Fruit fly (Drosophila melanogaster) whole organism, embryonic: Measurements from ENCODE around the gene CG4709.

Experiments used
- C15 ChIP-seq: fragments of 200-800 bp; sonication (Bioruptor generic); IDR thresholded peaks from 3 replicates; pipeline ENCODE4 v1.3.6; 2022; ENCODE audit warnings: missing biosample characterization, missing genetic modification characterization
- CG11696 ChIP-seq: fragments of 200-800 bp; sonication (Bioruptor generic); IDR thresholded peaks from 2 replicates; pipeline ENCODE4 v1.3.6; 2022; ENCODE audit warnings: missing biosample characterization, missing genetic modification characterization
- CG11723 ChIP-seq: fragments of 200-800 bp; sonication (Bioruptor generic); optimal IDR thresholded peaks from 2 replicates; lab custom pipeline; 2017; ENCODE audit warnings: missing biosample characterization, mild to moderate bottlenecking, missing genetic modification characterization
- CG12104 ChIP-seq: fragments of 200-800 bp; sonication (Bioruptor generic); optimal IDR thresholded peaks from 3 replicates; lab custom pipeline; 2016; ENCODE audit warnings: missing biosample characterization, missing genetic modification characterization
- CG12219 ChIP-seq: fragments of 200-800 bp; sonication (Bioruptor generic); optimal IDR thresholded peaks from 3 replicates; lab custom pipeline; 2018; ENCODE audit warnings: missing biosample characterization, mild to moderate bottlenecking, missing genetic modification characterization
- CG13287 ChIP-seq: fragments of 200-800 bp; sonication (Bioruptor generic); IDR thresholded peaks from 2 replicates; pipeline ENCODE4 v1.3.6; 2022; ENCODE audit warnings: missing biosample characterization, missing genetic modification characterization; ENCODE audit not compliant: partially characterized antibody
- CG13624 ChIP-seq: fragments of 200-800 bp; sonication (Bioruptor generic); optimal IDR thresholded peaks from 2 replicates; lab custom pipeline; 2016; ENCODE audit warnings: missing biosample characterization, missing genetic modification characterization
- CG14050 ChIP-seq: fragments of 200-800 bp; sonication (Bioruptor generic); IDR thresholded peaks from 3 replicates; pipeline ENCODE4 v1.3.6; 2022; ENCODE audit warnings: missing biosample characterization, missing genetic modification characterization
- CG14965 ChIP-seq: fragments of 200-800 bp; sonication (Bioruptor generic); optimal IDR thresholded peaks from 2 replicates; lab custom pipeline; 2016; ENCODE audit warnings: missing biosample characterization, missing genetic modification characterization, borderline replicate concordance
- CG17328 ChIP-seq: fragments of 200-800 bp; sonication (Bioruptor generic); IDR thresholded peaks from 2 replicates; pipeline ENCODE4 v1.3.6; 2022; ENCODE audit warnings: missing biosample characterization, missing genetic modification characterization
- CG17359 ChIP-seq: fragments of 200-800 bp; sonication (Bioruptor generic); optimal IDR thresholded peaks from 3 replicates; lab custom pipeline; 2018; ENCODE audit warnings: missing biosample characterization, mild to moderate bottlenecking, missing genetic modification characterization, moderate library complexity
- CG18262 ChIP-seq: fragments of 200-800 bp; optimal IDR thresholded peaks from 3 replicates; lab custom pipeline; 2019; ENCODE audit warnings: missing biosample characterization, mild to moderate bottlenecking, missing genetic modification characterization, moderate library complexity
- CG1832 ChIP-seq: fragments of 200-800 bp; sonication (Bioruptor generic); optimal IDR thresholded peaks from 2 replicates; lab custom pipeline; 2017; ENCODE audit warnings: missing biosample characterization, mild to moderate bottlenecking, missing genetic modification characterization, inconsistent platforms
- CG3065 ChIP-seq: fragments of 200-800 bp; sonication (Bioruptor generic); optimal IDR thresholded peaks from 2 replicates; lab custom pipeline; 2016; ENCODE audit warnings: missing biosample characterization, missing genetic modification characterization
- CG31365 ChIP-seq: fragments of 200-800 bp; sonication (Bioruptor generic); optimal IDR thresholded peaks from 2 replicates; lab custom pipeline; 2018; ENCODE audit warnings: missing biosample characterization, mild to moderate bottlenecking, missing genetic modification characterization
- CG32772 ChIP-seq: fragments of 200-800 bp; sonication (Bioruptor generic); IDR thresholded peaks from 2 replicates; pipeline ENCODE4 v1.3.6; 2022; ENCODE audit warnings: missing biosample characterization, missing genetic modification characterization
- CG3281 ChIP-seq: fragments of 200-800 bp; sonication (Bioruptor generic); optimal IDR thresholded peaks from 3 replicates; lab custom pipeline; 2017; ENCODE audit warnings: missing biosample characterization, mild to moderate bottlenecking, missing genetic modification characterization
- CG6791 ChIP-seq: fragments of 200-800 bp; sonication (Bioruptor generic); IDR thresholded peaks from 3 replicates; pipeline ENCODE4 v1.3.6; 2022; ENCODE audit warnings: missing biosample characterization, missing genetic modification characterization; ENCODE audit not compliant: partially characterized antibody
- CG7372 ChIP-seq: fragments of 200-800 bp; sonication (Bioruptor generic); IDR thresholded peaks from 2 replicates; pipeline ENCODE4 v1.3.6; 2022; ENCODE audit warnings: missing biosample characterization, missing genetic modification characterization
- CG7745 ChIP-seq: fragments of 200-800 bp; sonication (Bioruptor generic); optimal IDR thresholded peaks from 2 replicates; lab custom pipeline; 2018; ENCODE audit warnings: missing biosample characterization, mild to moderate bottlenecking, missing genetic modification characterization, moderate library complexity
- Chrac-16 ChIP-seq: fragments of 200-800 bp; sonication (Bioruptor generic); optimal IDR thresholded peaks from 3 replicates; lab custom pipeline; 2016; ENCODE audit warnings: missing biosample characterization, missing genetic modification characterization
- CkIIα-i1 ChIP-seq: fragments of 200-800 bp; sonication (Bioruptor generic); IDR thresholded peaks from 2 replicates; pipeline ENCODE4 v1.3.6; 2022; ENCODE audit warnings: missing biosample characterization, missing genetic modification characterization
- CrebB ChIP-seq: fragments of 200-800 bp; sonication (Bioruptor generic); optimal IDR thresholded peaks from 3 replicates; lab custom pipeline; 2018; ENCODE audit warnings: missing biosample characterization, mild to moderate bottlenecking, missing genetic modification characterization
- Dfd ChIP-seq, 2 experiments: fragments of >200 bp; optimal IDR thresholded peaks; 2 replicates each; lab custom pipeline; 2017; ENCODE audit warnings: missing biosample characterization in 2 of 2, missing genetic modification characterization in 2 of 2
- HLH3B ChIP-seq: fragments of 200-800 bp; sonication (Bioruptor generic); IDR thresholded peaks from 2 replicates; pipeline ENCODE4 v1.3.6; 2022; ENCODE audit warnings: missing biosample characterization, missing genetic modification characterization
- Hey ChIP-seq: fragments of 200-800 bp; sonication (Bioruptor generic); optimal IDR thresholded peaks from 3 replicates; lab custom pipeline; 2018; ENCODE audit warnings: missing biosample characterization, mild to moderate bottlenecking, missing genetic modification characterization
- Hr39 ChIP-seq: fragments of >200 bp; optimal IDR thresholded peaks from 2 replicates; lab custom pipeline; 2017
- Lhr ChIP-seq: fragments of 200-800 bp; sonication (Bioruptor generic); optimal IDR thresholded peaks from 3 replicates; lab custom pipeline; 2017; ENCODE audit warnings: mild to moderate bottlenecking, missing biosample characterization, missing genetic modification reagents, missing genetic modification characterization
- MBD-R2 ChIP-seq: fragments of 200-800 bp; sonication (Bioruptor generic); IDR thresholded peaks from 2 replicates; pipeline ENCODE4 v1.3.6; 2022; ENCODE audit warnings: missing biosample characterization, missing genetic modification characterization
- Oaz ChIP-seq: fragments of 200-800 bp; sonication (Bioruptor generic); IDR thresholded peaks from 2 replicates; pipeline ENCODE4 v1.3.6; 2022; ENCODE audit warnings: missing biosample characterization, missing genetic modification characterization
- Scr ChIP-seq: fragments of 200-800 bp; sonication (Bioruptor generic); IDR thresholded peaks from 2 replicates; pipeline ENCODE4 v1.3.6; 2022; ENCODE audit warnings: missing biosample characterization, missing genetic modification characterization; ENCODE audit not compliant: partially characterized antibody
- Six4 ChIP-seq: fragments of 200-800 bp; sonication (Bioruptor generic); optimal IDR thresholded peaks from 2 replicates; lab custom pipeline; 2016; ENCODE audit warnings: missing biosample characterization, missing genetic modification characterization
- ab ChIP-seq: fragments of 200-800 bp; sonication (Bioruptor generic); optimal IDR thresholded peaks from 2 replicates; lab custom pipeline; 2016; ENCODE audit warnings: missing biosample characterization, missing genetic modification characterization
- aop ChIP-seq: fragments of 200-800 bp; sonication (Bioruptor generic); IDR thresholded peaks from 2 replicates; pipeline ENCODE4 v1.3.6; 2022; ENCODE audit warnings: missing biosample characterization, missing genetic modification characterization
- btn ChIP-seq: fragments of 200-800 bp; sonication (Bioruptor generic); optimal IDR thresholded peaks from 2 replicates; lab custom pipeline; 2016; ENCODE audit warnings: missing biosample characterization, missing genetic modification characterization
- disco-r ChIP-seq: fragments of 200-800 bp; sonication (Bioruptor generic); optimal IDR thresholded peaks from 2 replicates; lab custom pipeline; 2016; ENCODE audit warnings: missing biosample characterization, missing genetic modification characterization
- emc ChIP-seq: fragments of 200-800 bp; sonication (Bioruptor generic); optimal IDR thresholded peaks from 2 replicates; lab custom pipeline; 2016; ENCODE audit warnings: missing biosample characterization, missing genetic modification characterization
- fd102C ChIP-seq: fragments of 200-800 bp; sonication (Bioruptor generic); optimal IDR thresholded peaks from 2 replicates; lab custom pipeline; 2018; ENCODE audit warnings: missing biosample characterization, mild to moderate bottlenecking, missing genetic modification characterization, moderate library complexity
- fru ChIP-seq: fragments of >200 bp; optimal IDR thresholded peaks from 2 replicates; lab custom pipeline; 2017
- fu2 ChIP-seq: fragments of 200-800 bp; sonication (Bioruptor generic); optimal IDR thresholded peaks from 2 replicates; lab custom pipeline; 2016; ENCODE audit warnings: missing biosample characterization, missing genetic modification characterization
- gfzf ChIP-seq: fragments of 200-800 bp; sonication (Bioruptor generic); optimal IDR thresholded peaks from 2 replicates; lab custom pipeline; 2016; ENCODE audit warnings: missing biosample characterization, mild to moderate bottlenecking, missing genetic modification characterization, moderate library complexity
- nmo ChIP-seq: fragments of 200-800 bp; sonication (Bioruptor generic); optimal IDR thresholded peaks from 2 replicates; lab custom pipeline; 2018; ENCODE audit warnings: missing biosample characterization, mild to moderate bottlenecking, missing genetic modification characterization, moderate library complexity
- pfk ChIP-seq: fragments of 200-800 bp; sonication (Bioruptor generic); optimal IDR thresholded peaks from 2 replicates; lab custom pipeline; 2018; ENCODE audit warnings: missing biosample characterization, mild to moderate bottlenecking, missing genetic modification characterization, moderate library complexity
- repo ChIP-seq: fragments of 200-800 bp; sonication (Bioruptor generic); optimal IDR thresholded peaks from 2 replicates; lab custom pipeline; 2016; ENCODE audit warnings: missing biosample characterization, missing genetic modification characterization
- run ChIP-seq: fragments of 200-800 bp; sonication (Bioruptor generic); optimal IDR thresholded peaks from 3 replicates; lab custom pipeline; 2018; ENCODE audit warnings: missing biosample characterization, mild to moderate bottlenecking, missing genetic modification characterization
- scrt ChIP-seq: fragments of 200-800 bp; sonication (Bioruptor generic); optimal IDR thresholded peaks from 2 replicates; lab custom pipeline; 2018; ENCODE audit warnings: missing biosample characterization, mild to moderate bottlenecking, missing genetic modification characterization, moderate library complexity
- sens ChIP-seq: fragments of 200-800 bp; sonication (Bioruptor generic); peaks from one replicate; lab custom pipeline; 2016; ENCODE audit warnings: missing biosample characterization, missing genetic modification characterization
- sqz ChIP-seq: fragments of 200-800 bp; sonication (Bioruptor generic); optimal IDR thresholded peaks from 3 replicates; lab custom pipeline; 2018; ENCODE audit warnings: missing biosample characterization, mild to moderate bottlenecking, missing genetic modification characterization
- ssp ChIP-seq: fragments of 200-800 bp; sonication (Bioruptor generic); IDR thresholded peaks from 2 replicates; pipeline ENCODE4 v1.3.6; 2022; ENCODE audit warnings: missing biosample characterization, missing genetic modification characterization
- tna ChIP-seq: fragments of 200-800 bp; sonication (Bioruptor generic); IDR thresholded peaks from 2 replicates; pipeline ENCODE4 v1.3.6; 2022; ENCODE audit warnings: missing biosample characterization, missing genetic modification characterization; ENCODE audit not compliant: partially characterized antibody

The CG4709 gene

dm6 chr2L:9915011-9915850 is 38.9 kb upstream of the CG4709 start, which contains the start of gene yip2 (continued):
- TF ChIP-seq Hr39 (lab: Kevin White, UChicago) = no peak
- TF ChIP-seq run (tag; lab: Kevin White, UChicago) = peak; percentile 21
- no peak for TF ChIP-seq btn (GFP tag; lab: Kevin White, UChicago)
- no peak for TF ChIP-seq fd102C
- 0 out of 2 replicates have a peak, but pooled peaks have one; percentile 12 for TF ChIP-seq Oaz (GFP tag; lab: Robert Waterston, UW)
- no peak for TF ChIP-seq disco-r
- TF ChIP-seq CG7372 (GFP tag; lab: Robert Waterston, UW) = 0 out of 2 replicates have a peak, but pooled peaks have one; percentile 16
- peak; percentile 68 for TF ChIP-seq CrebB
- no peak for TF ChIP-seq CG31365
- no peak for TF ChIP-seq emc
- TF ChIP-seq MBD-R2 (GFP tag; lab: Robert Waterston, UW) = peak; percentile 32; the same call in 1 of the 2 replicates
- peak; percentile 32; the same call in 1 of the 2 replicates for TF ChIP-seq CG11696 (GFP tag; lab: Robert Waterston, UW)
- TF ChIP-seq Dfd (GFP tag; optimal IDR thresholded peaks at IDR 0.05; lab: Kevin White, UChicago) = no peak
- TF ChIP-seq Lhr (GFP tag; lab: Kevin White, UChicago) = no peak
- peak; percentile 36 for TF ChIP-seq pfk (GFP tag; lab: Kevin White, UChicago)
- TF ChIP-seq sens (GFP tag; lab: Kevin White, UChicago) = peak; percentile 83
- TF ChIP-seq CG32772 = no peak
- peak; percentile 57 for TF ChIP-seq CG12219 (GFP tag; lab: Kevin White, UChicago)
- peak; percentile 62 for TF ChIP-seq fu2 (GFP tag; lab: Kevin White, UChicago)
- TF ChIP-seq CkIIα-i1 (GFP tag; lab: Robert Waterston, UW) = no peak
- peak; percentile 65 for TF ChIP-seq HLH3B (GFP tag; lab: Robert Waterston, UW)
- peak; percentile 50 for TF ChIP-seq CG18262 (tag; lab: Kevin White, UChicago)
- no peak for TF ChIP-seq CG1832 (GFP tag; lab: Kevin White, UChicago)
- TF ChIP-seq C15 (GFP tag; lab: Robert Waterston, UW) = no peak
- TF ChIP-seq Chrac-16 (GFP tag; lab: Kevin White, UChicago) = peak; percentile 25
- peak; percentile 66 for TF ChIP-seq CG13287 (GFP tag; lab: Robert Waterston, UW)
- TF ChIP-seq sqz (GFP tag; lab: Kevin White, UChicago) = no peak
- peak; percentile 22 for TF ChIP-seq nmo
- no peak for TF ChIP-seq ab (GFP tag; lab: Kevin White, UChicago)
- peak; percentile 33 for TF ChIP-seq CG11723 (GFP tag; lab: Kevin White, UChicago)
- TF ChIP-seq fru (lab: Kevin White, UChicago) = no peak
- no peak for TF ChIP-seq CG7745 (tag; lab: Kevin White, UChicago)
- TF ChIP-seq ssp (GFP tag; lab: Robert Waterston, UW) = no peak
- no peak for TF ChIP-seq CG3065 (GFP tag; lab: Kevin White, UChicago)
- no peak for TF ChIP-seq gfzf
- no peak for TF ChIP-seq Six4 (GFP tag; lab: Kevin White, UChicago)
- TF ChIP-seq CG12104 = peak; percentile 14
- TF ChIP-seq CG14050 (GFP tag; lab: Robert Waterston, UW) = peak; percentile 47; the same call in 1 of the 3 replicates
- TF ChIP-seq aop (GFP tag; lab: Robert Waterston, UW) = no peak
- no peak for TF ChIP-seq Hey (tag; lab: Kevin White, UChicago)
- peak; percentile 37 for TF ChIP-seq CG13624 (GFP tag; lab: Kevin White, UChicago)
- TF ChIP-seq CG3281 (GFP tag; lab: Kevin White, UChicago) = peak; percentile 57
- TF ChIP-seq CG17328 = peak; percentile 69
- TF ChIP-seq scrt = peak; percentile 51
- TF ChIP-seq CG6791 = no peak
- no peak for TF ChIP-seq repo
- peak; percentile 62 for TF ChIP-seq CG17359
- TF ChIP-seq tna (GFP tag; lab: Robert Waterston, UW) = no peak
- TF ChIP-seq Scr (GFP tag; lab: Robert Waterston, UW) = no peak
- TF ChIP-seq CG14965 (GFP tag; lab: Kevin White, UChicago) = no peak
